Worm (Caenorhabditis elegans) whole organism, mixed stage, embryonic: Measurements from ENCODE around the gene C49A9.2.

Experiments
- M03D4.4 ChIP-seq: sonication (generic microtip); optimal IDR thresholded peaks from 2 replicates; lab custom pipeline; 2017; ENCODE audit warnings: mild to moderate bottlenecking, missing genetic modification characterization, missing compliant biosample characterization
- bed-3 ChIP-seq: fragments of 200-800 bp; sonication (Bioruptor generic); optimal IDR thresholded peaks from 3 replicates; lab custom pipeline; 2018; ENCODE audit warnings: mild to moderate bottlenecking, missing genetic modification characterization, moderate library complexity, missing compliant biosample characterization
- blmp-1 ChIP-seq: fragments of 150-350 bp; optimal IDR thresholded peaks from 2 replicates; lab custom pipeline; 2014; ENCODE audit warnings: missing biosample characterization, missing genetic modification characterization
- ceh-39 ChIP-seq: fragments of 150-350 bp; optimal IDR thresholded peaks from 2 replicates; lab custom pipeline; 2014; ENCODE audit warnings: missing biosample characterization, missing genetic modification characterization
- ceh-43 ChIP-seq: fragments of 200-800 bp; sonication (Bioruptor generic); optimal IDR thresholded peaks from 2 replicates; lab custom pipeline; 2018; ENCODE audit warnings: mild to moderate bottlenecking, missing genetic modification characterization, moderate library complexity, missing compliant biosample characterization
- ceh-83 ChIP-seq: fragments of 200-800 bp; sonication (Bioruptor generic); optimal IDR thresholded peaks from 2 replicates; lab custom pipeline; 2018; ENCODE audit warnings: mild to moderate bottlenecking, missing genetic modification characterization, missing compliant biosample characterization
- ces-1 ChIP-seq: fragments of 150-350 bp; optimal IDR thresholded peaks from 2 replicates; lab custom pipeline; 2014; ENCODE audit warnings: missing biosample characterization, missing genetic modification reagents, missing genetic modification characterization
- cnd-1 ChIP-seq: fragments of 200-800 bp; sonication (Bioruptor generic); optimal IDR thresholded peaks from 2 replicates; lab custom pipeline; 2018; ENCODE audit warnings: mild to moderate bottlenecking, missing genetic modification characterization, missing compliant biosample characterization
- drap-1 ChIP-seq: fragments of 200-800 bp; sonication (Bioruptor generic); optimal IDR thresholded peaks from 3 replicates; lab custom pipeline; 2018; ENCODE audit warnings: mild to moderate bottlenecking, missing genetic modification characterization, missing compliant biosample characterization
- elt-1 ChIP-seq: sonication (generic microtip); optimal IDR thresholded peaks from 2 replicates; lab custom pipeline; 2017; ENCODE audit warnings: missing genetic modification characterization, mild to moderate bottlenecking, missing compliant biosample characterization, antibody characterized with exemption, moderate library complexity, borderline replicate concordance; ENCODE audit not compliant: insufficient read depth
- ham-2 ChIP-seq: fragments of 200-800 bp; sonication (Bioruptor generic); optimal IDR thresholded peaks from 2 replicates; lab custom pipeline; 2018; ENCODE audit warnings: mild to moderate bottlenecking, missing genetic modification characterization, missing compliant biosample characterization
- hlh-1 ChIP-seq: fragments of 150-350 bp; optimal IDR thresholded peaks from 2 replicates; lab custom pipeline; 2014; ENCODE audit warnings: missing biosample characterization, missing genetic modification reagents, missing genetic modification characterization
- lin-32 ChIP-seq: fragments of 200-800 bp; sonication (Bioruptor generic); optimal IDR thresholded peaks from 2 replicates; lab custom pipeline; 2018; ENCODE audit warnings: mild to moderate bottlenecking, missing genetic modification characterization, missing compliant biosample characterization
- lsy-2 ChIP-seq: fragments of 150-350 bp; optimal IDR thresholded peaks from 2 replicates; lab custom pipeline; 2014; ENCODE audit warnings: missing biosample characterization, missing genetic modification characterization
- mep-1 ChIP-seq: fragments of 150-350 bp; optimal IDR thresholded peaks from 2 replicates; lab custom pipeline; 2017; ENCODE audit warnings: missing biosample characterization, missing genetic modification reagents, missing genetic modification characterization, inconsistent platforms
- mls-2 ChIP-seq: sonication (generic microtip); optimal IDR thresholded peaks from 2 replicates; lab custom pipeline; 2016; ENCODE audit warnings: mild to moderate bottlenecking, missing genetic modification characterization, moderate library complexity, missing compliant biosample characterization
- nhr-2 ChIP-seq: fragments of 150-350 bp; optimal IDR thresholded peaks from 2 replicates; lab custom pipeline; 2014; ENCODE audit warnings: missing biosample characterization, missing genetic modification characterization
- nhr-28 ChIP-seq: fragments of 150-350 bp; optimal IDR thresholded peaks from 2 replicates; lab custom pipeline; 2014; ENCODE audit warnings: missing biosample characterization, missing genetic modification characterization
- nhr-76 ChIP-seq: sonication (generic microtip); optimal IDR thresholded peaks from 2 replicates; lab custom pipeline; 2017; ENCODE audit warnings: missing biosample characterization, missing genetic modification characterization
- pha-4 ChIP-seq: fragments of 150-350 bp; optimal IDR thresholded peaks from 2 replicates; lab custom pipeline; 2018; ENCODE audit warnings: missing biosample characterization, missing genetic modification reagents, missing genetic modification characterization
- sem-2 ChIP-seq: fragments of 200-800 bp; sonication (Bioruptor generic); optimal IDR thresholded peaks from 2 replicates; lab custom pipeline; 2018; ENCODE audit warnings: mild to moderate bottlenecking, missing genetic modification characterization, missing compliant biosample characterization
- snpc-4 ChIP-seq: fragments of 150-350 bp; optimal IDR thresholded peaks from 2 replicates; lab custom pipeline; 2014; ENCODE audit warnings: missing biosample characterization, missing genetic modification characterization
- sptf-1 ChIP-seq: sonication (generic microtip); optimal IDR thresholded peaks from 2 replicates; lab custom pipeline; 2017; ENCODE audit warnings: mild to moderate bottlenecking, missing genetic modification characterization, moderate library complexity, missing compliant biosample characterization
- tbx-8 ChIP-seq: fragments of 200-800 bp; sonication (Bioruptor generic); optimal IDR thresholded peaks from 2 replicates; lab custom pipeline; 2018; ENCODE audit warnings: mild to moderate bottlenecking, missing genetic modification characterization, moderate library complexity, missing compliant biosample characterization
- unc-120 ChIP-seq: sonication (generic microtip); optimal IDR thresholded peaks from 2 replicates; lab custom pipeline; 2017; ENCODE audit warnings: missing genetic modification characterization, missing compliant biosample characterization; ENCODE audit not compliant: poor library complexity, severe bottlenecking
- unc-39 ChIP-seq: fragments of 150-350 bp; optimal IDR thresholded peaks from 2 replicates; lab custom pipeline; 2014; ENCODE audit warnings: missing biosample characterization, missing genetic modification characterization
- unc-62 ChIP-seq: fragments of 150-350 bp; optimal IDR thresholded peaks from 2 replicates; lab custom pipeline; 2014; ENCODE audit warnings: missing biosample characterization, missing genetic modification reagents, missing genetic modification characterization
- zip-8 ChIP-seq: fragments of 150-350 bp; optimal IDR thresholded peaks from 2 replicates; lab custom pipeline; 2014; ENCODE audit warnings: missing biosample characterization, missing genetic modification characterization
- ztf-11 ChIP-seq: fragments of 150-350 bp; optimal IDR thresholded peaks from 2 replicates; lab custom pipeline; 2014; ENCODE audit warnings: missing biosample characterization, missing genetic modification characterization

Gene C49A9.2

DNA sequence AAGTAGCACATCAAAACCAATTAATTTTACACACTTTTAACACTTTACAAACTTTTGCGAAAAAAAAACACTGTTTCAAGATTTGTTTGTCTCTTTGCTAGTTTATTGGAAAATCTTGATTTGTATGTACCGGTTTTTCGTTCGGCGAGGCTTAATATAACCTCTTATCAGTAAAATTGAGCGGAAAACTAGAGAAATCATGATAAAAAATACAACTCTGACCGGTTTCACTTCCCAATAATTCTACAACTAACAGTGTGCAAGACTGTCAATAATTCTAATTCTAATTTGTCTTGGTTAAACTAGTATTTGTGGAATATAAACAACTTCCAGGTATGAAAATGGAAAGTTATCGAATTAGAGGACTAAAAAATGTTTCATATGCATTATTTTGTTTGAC lies 3.4 kb upstream of the C49A9.2 start, which contains the start of gene C49A9.3:
Gene C49A9.3, plus strand, starts transcription at position 212 of the 400 bp plus-strand sequence.
- no peak for TF ChIP-seq snpc-4 (tag; lab: Kevin White, UChicago)
- TF ChIP-seq unc-120 = no peak
- TF ChIP-seq tbx-8 (GFP tag; lab: Kevin White, UChicago) = no peak
- TF ChIP-seq nhr-28 (tag; lab: Kevin White, UChicago) = no peak
- TF ChIP-seq M03D4.4 = no peak
- TF ChIP-seq, all 35 proteins: peak for 0

DNA sequence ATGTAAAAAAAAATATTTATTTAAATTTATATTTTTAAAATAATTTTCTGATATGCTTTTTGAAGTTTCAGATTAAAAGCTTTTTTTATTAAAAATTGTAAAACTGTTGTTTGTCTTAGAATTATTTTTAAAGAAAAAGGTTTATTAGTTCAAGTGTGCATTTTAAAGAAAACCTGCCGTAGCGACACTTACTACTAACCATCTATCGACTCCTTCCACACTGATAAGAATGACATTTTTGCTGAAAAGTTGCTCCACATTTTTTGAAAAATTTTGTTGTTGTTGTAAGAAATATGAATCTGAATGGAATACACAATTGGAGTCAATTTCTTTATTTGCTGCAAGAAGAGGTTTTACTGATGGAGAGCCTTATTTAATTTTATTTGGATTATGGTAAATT lies 2.7 kb downstream of the C49A9.2 start, which contains the start of gene C49A9.1:
Gene C49A9.1, plus strand, starts transcription at position 217 of the 400 bp plus-strand sequence.
- TF ChIP-seq ztf-11 (tag; lab: Kevin White, UChicago) (no peak), hlh-1 (no peak), ceh-83 (GFP tag; lab: Kevin White, UChicago) (no peak), M03D4.4 (no peak), pha-4 (no peak)
- TF ChIP-seq, all 35 proteins: peak for 0

DNA sequence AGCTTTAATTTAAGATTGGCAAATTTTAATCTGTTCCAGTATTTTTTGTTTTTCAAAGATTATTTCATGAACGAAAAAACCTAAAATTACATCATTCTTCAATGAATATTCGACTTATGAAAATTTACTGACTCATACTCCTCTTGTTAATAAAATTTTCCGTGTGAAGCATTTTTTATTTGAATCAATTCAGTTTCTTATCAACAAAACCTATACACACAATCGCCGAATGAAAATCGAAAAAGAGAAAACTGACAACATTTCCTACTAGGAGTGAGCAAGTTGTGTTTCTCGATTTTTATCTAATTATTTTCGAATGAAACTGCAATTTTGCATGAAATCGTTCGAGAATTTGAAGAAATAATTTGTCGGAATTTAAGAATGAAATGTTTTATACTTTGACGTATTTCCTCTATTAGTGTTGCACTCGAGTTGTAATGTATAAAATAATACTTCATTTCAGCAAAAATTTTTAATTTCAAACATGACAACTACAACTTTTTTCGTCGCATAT lies 5.4 kb downstream of the C49A9.2 start, which contains the start of gene F58F9.4:
Gene F58F9.4, plus strand, starts transcription at position 464 of the 514 bp plus-strand sequence.
- no peak for TF ChIP-seq elt-1 (tag; lab: Kevin White, UChicago)
- no peak for TF ChIP-seq mep-1
- TF ChIP-seq ceh-43 = no peak
- no peak for TF ChIP-seq unc-62
- TF ChIP-seq sem-2 (GFP tag; lab: Kevin White, UChicago) = no peak
- TF ChIP-seq lin-32 (GFP tag; lab: Kevin White, UChicago) = no peak
- TF ChIP-seq ces-1 (GFP tag; lab: Kevin White, UChicago) = no peak
- no peak for TF ChIP-seq cnd-1 (tag; lab: Kevin White, UChicago)
- no peak for TF ChIP-seq drap-1
- no peak for TF ChIP-seq unc-39

DNA sequence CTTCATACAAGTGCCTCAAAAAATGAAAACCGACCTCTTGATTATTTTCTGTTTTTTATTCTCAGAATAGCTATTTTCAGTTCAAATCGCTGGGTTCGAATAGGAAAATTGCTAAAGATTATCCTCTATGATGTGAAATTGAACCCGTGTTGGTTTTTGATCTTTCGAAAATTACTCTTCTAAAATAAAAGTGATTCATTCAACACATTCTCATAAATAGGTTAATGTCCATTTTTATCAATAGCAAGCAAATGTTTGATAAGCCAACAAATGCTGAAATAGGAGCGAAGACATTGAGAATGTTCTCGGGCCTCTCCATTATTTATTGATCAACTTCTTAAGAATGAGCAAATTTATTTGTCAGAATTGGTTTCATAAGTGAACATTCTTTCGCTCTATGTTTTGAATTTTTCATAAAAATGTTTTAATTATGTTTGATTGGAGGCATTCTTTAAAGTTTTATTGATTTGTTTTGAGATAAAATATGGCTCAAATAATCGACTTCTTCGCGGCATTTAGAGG lies 7.6 kb downstream of the C49A9.2 start, which contains the start of gene F58F9.3:
Gene F58F9.3, plus strand, starts transcription at position 472 of the 522 bp plus-strand sequence.
- TF ChIP-seq lin-32 (GFP tag; lab: Kevin White, UChicago) (no peak), mls-2 (tag; lab: Kevin White, UChicago) (no peak), ceh-83 (GFP tag; lab: Kevin White, UChicago) (no peak), zip-8 (tag; lab: Kevin White, UChicago) (no peak)
- TF ChIP-seq, all 35 proteins: peak for 0

DNA sequence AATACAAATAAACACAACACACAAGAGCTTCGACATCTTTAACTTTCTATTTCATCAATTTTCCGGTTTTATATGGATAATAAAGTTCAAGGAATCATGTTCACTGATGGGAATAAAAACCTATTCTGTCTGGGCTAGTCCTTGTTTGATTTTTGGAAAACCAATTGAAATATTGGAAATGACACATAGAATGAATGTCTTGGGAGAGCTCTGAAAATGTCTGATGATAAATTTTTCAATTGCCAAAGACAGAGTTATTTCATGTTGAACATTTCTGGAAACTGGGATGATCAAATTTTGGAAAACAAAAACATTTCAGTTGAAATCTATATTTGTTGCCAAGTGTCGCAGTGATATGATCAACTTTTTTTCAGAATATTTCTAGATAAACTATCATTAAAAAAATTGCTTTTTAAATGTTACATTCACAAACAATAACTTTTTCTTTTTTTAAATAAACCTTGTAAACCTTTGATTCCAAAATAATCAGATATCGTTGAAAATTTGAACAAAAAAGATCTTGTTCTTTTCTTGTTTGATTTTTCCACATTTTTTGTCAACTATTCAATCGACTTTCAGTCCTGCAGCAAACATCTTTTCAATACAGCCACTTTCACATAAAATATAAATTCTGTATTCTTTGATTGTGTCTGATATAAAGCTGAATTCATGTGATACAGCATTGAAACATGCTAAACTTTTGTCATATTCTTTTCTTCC lies 12.4 kb downstream of the C49A9.2 start, which contains the start of the genes F58F9.6 and F58F9.8:
Gene F58F9.6, minus strand, starts transcription at position 101 of the 720 bp plus-strand sequence.
Gene F58F9.8, plus strand, starts transcription at position 670 of the 720 bp plus-strand sequence.
- TF ChIP-seq sem-2 (GFP tag; lab: Kevin White, UChicago) = no peak
- no peak for TF ChIP-seq M03D4.4
- no peak for TF ChIP-seq tbx-8 (GFP tag; lab: Kevin White, UChicago)
- TF ChIP-seq bed-3 (GFP tag; lab: Kevin White, UChicago) = no peak
- no peak for TF ChIP-seq nhr-76 (tag; lab: Kevin White, UChicago)
- TF ChIP-seq sptf-1 (tag; lab: Kevin White, UChicago) = no peak
- TF ChIP-seq nhr-2 (tag; lab: Kevin White, UChicago) = no peak
- TF ChIP-seq hlh-1 = no peak
- no peak for TF ChIP-seq blmp-1 (tag; lab: Kevin White, UChicago)
- TF ChIP-seq lsy-2 (tag; lab: Kevin White, UChicago) = no peak
- TF ChIP-seq unc-62 = no peak
- TF ChIP-seq ham-2 (GFP tag; lab: Kevin White, UChicago) = no peak
- no peak for TF ChIP-seq drap-1
- TF ChIP-seq ceh-39 = no peak
- no peak for TF ChIP-seq ztf-11 (tag; lab: Kevin White, UChicago)
- TF ChIP-seq mep-1 = no peak
- TF ChIP-seq unc-39 = no peak
- TF ChIP-seq, all 35 proteins: peak for 0
